Worm (Caenorhabditis elegans): ENCODE results near the gene F35B3.4.

The F35B3.4 gene

ce11 chrX:17030169-17030914 lies 9.6 kb upstream of the F35B3.4 start, which contains the start of gene ptrn-1 (continued):
- no peak for TF ChIP-seq pax-1 (tag; optimal IDR thresholded peaks at IDR 0.05)
- TF ChIP-seq hlh-8 (tag; optimal IDR thresholded peaks at IDR 0.05) = no peak
- no peak for TF ChIP-seq fkh-6 (tag; optimal IDR thresholded peaks at IDR 0.05)
- no peak for TF ChIP-seq fax-1 (tag; optimal IDR thresholded peaks at IDR 0.05)
- peak; percentile 6 for TF ChIP-seq zip-5 (tag; optimal IDR thresholded peaks at IDR 0.05)
- peak; percentile 66 for TF ChIP-seq ceh-19 (GFP tag; optimal IDR thresholded peaks at IDR 0.05)
- peak; percentile 21 for TF ChIP-seq K02D7.2 (tag; optimal IDR thresholded peaks at IDR 0.05)
- TF ChIP-seq gmeb-2 (tag; optimal IDR thresholded peaks at IDR 0.05) = peak; percentile 2
- peak; percentile 34 for TF ChIP-seq pros-1 (tag; optimal IDR thresholded peaks at IDR 0.05)
- TF ChIP-seq C38D4.7 (GFP tag; optimal IDR thresholded peaks at IDR 0.05) = peak; percentile 10
- TF ChIP-seq hlh-15 (tag; optimal IDR thresholded peaks at IDR 0.05) = no peak
- TF ChIP-seq ceh-34 (tag; optimal IDR thresholded peaks at IDR 0.05) = peak; percentile 64
- no peak for TF ChIP-seq ahr-1 (tag; optimal IDR thresholded peaks at IDR 0.05)
- TF ChIP-seq elt-2 (tag; optimal IDR thresholded peaks at IDR 0.05) = peak; percentile 42
- no peak for TF ChIP-seq lim-6 (tag; optimal IDR thresholded peaks at IDR 0.05)
- TF ChIP-seq ama-1 (optimal IDR thresholded peaks at IDR 0.05) = no peak
- no peak for TF ChIP-seq nhr-11 (tag; optimal IDR thresholded peaks at IDR 0.05)
- peak; percentile 36 for TF ChIP-seq ceh-30 (tag; optimal IDR thresholded peaks at IDR 0.05)
- TF ChIP-seq unc-55 (GFP tag; optimal IDR thresholded peaks at IDR 0.05) = peak; percentile 56
- peak; percentile 38 for TF ChIP-seq ceh-2 (tag; optimal IDR thresholded peaks at IDR 0.05)
- peak; percentile 41 for TF ChIP-seq T23F11.4 (GFP tag; optimal IDR thresholded peaks at IDR 0.05)
- no peak for TF ChIP-seq fkh-10 (GFP tag; optimal IDR thresholded peaks at IDR 0.05)
- TF ChIP-seq tbx-7 (tag; optimal IDR thresholded peaks at IDR 0.05) = no peak
- no peak for TF ChIP-seq npax-4 (tag; optimal IDR thresholded peaks at IDR 0.05)
- no peak for TF ChIP-seq pha-4 (tag; optimal IDR thresholded peaks at IDR 0.05)
- TF ChIP-seq rnt-1 (tag; optimal IDR thresholded peaks at IDR 0.05) = peak; percentile 68
- no peak for TF ChIP-seq odd-2 (tag; optimal IDR thresholded peaks at IDR 0.05)
- peak; percentile 39 for TF ChIP-seq dve-1 (tag; optimal IDR thresholded peaks at IDR 0.05)
- peak; percentile 26 for TF ChIP-seq pqm-1 (tag; optimal IDR thresholded peaks at IDR 0.05)
- peak; percentile 73 for TF ChIP-seq hlh-30 (tag; optimal IDR thresholded peaks at IDR 0.05; ENCODE audit: insufficient read depth)
- peak; percentile 22 for TF ChIP-seq eyg-1 (tag; optimal IDR thresholded peaks at IDR 0.05)
- no peak for TF ChIP-seq elt-4 (tag; optimal IDR thresholded peaks at IDR 0.05)
- peak; percentile 73 for TF ChIP-seq sdc-2 (tag; optimal IDR thresholded peaks at IDR 0.05)
- TF ChIP-seq che-1 (tag; optimal IDR thresholded peaks at IDR 0.05) = peak; percentile 47

- TF ChIP-seq dve-1 (tag; optimal IDR thresholded peaks at IDR 0.05) (no peak), zip-5 (tag; optimal IDR thresholded peaks at IDR 0.05) (no peak), syd-9 (tag; optimal IDR thresholded peaks at IDR 0.05) (no peak), pqm-1 (tag; optimal IDR thresholded peaks at IDR 0.05) (no peak), ref-2 (tag; optimal IDR thresholded peaks at IDR 0.05) (no peak), ceh-6 (GFP tag; optimal IDR thresholded peaks at IDR 0.05) (no peak), ttx-3 (tag; optimal IDR thresholded peaks at IDR 0.05) (no peak)
Observed at ce11 chrX:17019098-17019497, 1.7 kb downstream of the F35B3.4 start.

- TF ChIP-seq elt-4 (tag; optimal IDR thresholded peaks at IDR 0.05) (no peak), ceh-48 (tag; optimal IDR thresholded peaks at IDR 0.05) (no peak), unc-86 (tag; optimal IDR thresholded peaks at IDR 0.05) (no peak), ceh-6 (GFP tag; optimal IDR thresholded peaks at IDR 0.05) (no peak), syd-9 (tag; optimal IDR thresholded peaks at IDR 0.05) (no peak), fkh-6 (tag; optimal IDR thresholded peaks at IDR 0.05) (no peak), elt-2 (tag; optimal IDR thresholded peaks at IDR 0.05) (no peak), ttx-3 (tag; optimal IDR thresholded peaks at IDR 0.05) (no peak), pros-1 (tag; optimal IDR thresholded peaks at IDR 0.05) (no peak), ceh-18 (tag; optimal IDR thresholded peaks at IDR 0.05) (no peak), tbx-7 (tag; optimal IDR thresholded peaks at IDR 0.05) (no peak), T23F11.4 (GFP tag; optimal IDR thresholded peaks at IDR 0.05) (no peak), nhr-11 (tag; optimal IDR thresholded peaks at IDR 0.05) (no peak), rnt-1 (tag; optimal IDR thresholded peaks at IDR 0.05) (no peak), mec-3 (tag; optimal IDR thresholded peaks at IDR 0.05; ENCODE audit: borderline replicate concordance) (no peak), tbx-2 (tag; optimal IDR thresholded peaks at IDR 0.05) (no peak), madf-2 (tag; optimal IDR thresholded peaks at IDR 0.05) (no peak), C08G9.2 (tag; optimal IDR thresholded peaks at IDR 0.05) (no peak), fkh-10 (GFP tag; optimal IDR thresholded peaks at IDR 0.05) (no peak)
Observed at ce11 chrX:17013162-17013561, 7.6 kb downstream of the F35B3.4 start, which contains the start of gene F35B3.3. F35B3.3 (plus strand) TSS chrX:17013462.
